Fruit fly (Drosophila melanogaster): ENCODE data around the gene AdipoR.

AdipoR gene

dm6 chr3R:22542773-22543411 is 4.8 kb downstream of the AdipoR start (continued):
- TF ChIP-seq bsh (GFP tag; optimal IDR thresholded peaks at IDR 0.05) (no peak), gcm2 (GFP tag; optimal IDR thresholded peaks at IDR 0.05) (no peak), trh (GFP tag; optimal IDR thresholded peaks at IDR 0.05) (no peak), Dll (GFP tag; IDR thresholded peaks at IDR 0.05; ENCODE audit: partially characterized antibody) (no peak), NC2β (GFP tag; optimal IDR thresholded peaks at IDR 0.05) (no peak), CG16815 (GFP tag; optimal IDR thresholded peaks at IDR 0.05) (no peak), CG3163 (GFP tag; optimal IDR thresholded peaks at IDR 0.05) (no peak), fu2 (GFP tag; optimal IDR thresholded peaks at IDR 0.05) (no peak), mam (GFP tag; optimal IDR thresholded peaks at IDR 0.05) (no peak), sna (GFP tag; IDR thresholded peaks at IDR 0.05; ENCODE audit: partially characterized antibody) (no peak), bigmax (GFP tag; optimal IDR thresholded peaks at IDR 0.05) (no peak), CG8944 (GFP tag; optimal IDR thresholded peaks at IDR 0.05) (no peak), TFAM (GFP tag; optimal IDR thresholded peaks at IDR 0.05) (no peak), D19A (tag; optimal IDR thresholded peaks at IDR 0.05) (no peak), ro (GFP tag; IDR thresholded peaks at IDR 0.05) (no peak), p53 (GFP tag; optimal IDR thresholded peaks at IDR 0.05) (no peak), tin (GFP tag; optimal IDR thresholded peaks at IDR 0.05) (no peak), Hr51 (GFP tag; optimal IDR thresholded peaks at IDR 0.05) (peak in 1 of 2 experiments; percentile 46), CG10543 (GFP tag; optimal IDR thresholded peaks at IDR 0.05) (no peak), disco-r (GFP tag; optimal IDR thresholded peaks at IDR 0.05) (no peak), CG32532 (GFP tag; IDR thresholded peaks at IDR 0.05) (peak; percentile 24; the same call in 1 of the 2 replicates), CG33213 (GFP tag; optimal IDR thresholded peaks at IDR 0.05) (no peak), CG12391 (tag; optimal IDR thresholded peaks at IDR 0.05) (no peak), CG11504 (tag; optimal IDR thresholded peaks at IDR 0.05) (peak; percentile 53), ssp (GFP tag; IDR thresholded peaks at IDR 0.05) (no peak), bcd (GFP tag; optimal IDR thresholded peaks at IDR 0.05) (no peak), Six4 (GFP tag; optimal IDR thresholded peaks at IDR 0.05) (no peak), bab2 (GFP tag; optimal IDR thresholded peaks at IDR 0.05) (no peak), ato (GFP tag; IDR thresholded peaks at IDR 0.05; ENCODE audit: partially characterized antibody) (no peak), Xrp1 (GFP tag; IDR thresholded peaks at IDR 0.05) (peak; percentile 45; the same call in 1 of the 2 replicates), dpn (GFP tag; optimal IDR thresholded peaks at IDR 0.05) (peak in 1 of 2 experiments; percentile 22), dysf (GFP tag; IDR thresholded peaks at IDR 0.05) (peak; percentile 54; the same call in 2 of the 3 replicates), crc (GFP tag; optimal IDR thresholded peaks at IDR 0.05) (no peak), fd96Cb (tag; optimal IDR thresholded peaks at IDR 0.05) (no peak), zf30C (GFP tag; optimal IDR thresholded peaks at IDR 0.05) (no peak), CG4360 (GFP tag; IDR thresholded peaks at IDR 0.05) (no peak), CG11695 (GFP tag; IDR thresholded peaks at IDR 0.05) (no peak), unpg (GFP tag; optimal IDR thresholded peaks at IDR 0.05) (peak; percentile 24), CG6254 (GFP tag; optimal IDR thresholded peaks at IDR 0.05) (no peak), E2f2 (GFP tag; IDR thresholded peaks at IDR 0.05) (no peak), HLHmδ (GFP tag; optimal IDR thresholded peaks at IDR 0.05) (no peak), Hsf (GFP tag; optimal IDR thresholded peaks at IDR 0.05) (no peak), CG10654 (GFP tag; optimal IDR thresholded peaks at IDR 0.05) (no peak), CG14441 (GFP tag; IDR thresholded peaks at IDR 0.05) (no peak), CG11456 (GFP tag; IDR thresholded peaks at IDR 0.05) (no peak), HHEX (GFP tag; optimal IDR thresholded peaks at IDR 0.05) (peak; percentile 28), B-H1 (GFP tag; IDR thresholded peaks at IDR 0.05) (peak; percentile 21; the same call in 1 of the 3 replicates), hbn (GFP tag; IDR thresholded peaks at IDR 0.05; ENCODE audit: partially characterized antibody) (no peak), sisA (GFP tag; IDR thresholded peaks at IDR 0.05) (0 out of 2 replicates have a peak, but pooled peaks have one; percentile 37), Sry-δ (GFP tag; optimal IDR thresholded peaks at IDR 0.05) (no peak)
